Fruit fly (Drosophila melanogaster) whole organism, embryonic: ENCODE results near the gene CG14082.

Source experiments
- BtbVII ChIP-seq: fragments of 200-800 bp; sonication (Bioruptor generic); optimal IDR thresholded peaks from 3 replicates; lab custom pipeline; 2017; ENCODE audit warnings: missing biosample characterization, mild to moderate bottlenecking, missing genetic modification characterization
- CG10462 ChIP-seq: fragments of 200-800 bp; sonication (Bioruptor generic); optimal IDR thresholded peaks from 2 replicates; lab custom pipeline; 2016; ENCODE audit warnings: missing biosample characterization, missing genetic modification characterization
- CG11456 ChIP-seq: fragments of 200-800 bp; sonication (Bioruptor generic); IDR thresholded peaks from 3 replicates; pipeline ENCODE4 v1.3.6; 2022; ENCODE audit warnings: missing biosample characterization, missing genetic modification characterization
- CG12744 ChIP-seq: fragments of 200-800 bp; sonication (Bioruptor generic); optimal IDR thresholded peaks from 2 replicates; lab custom pipeline; 2016; ENCODE audit warnings: missing biosample characterization, missing genetic modification characterization
- CG12769 ChIP-seq: fragments of 200-800 bp; sonication (Bioruptor generic); optimal IDR thresholded peaks from 2 replicates; lab custom pipeline; 2019; ENCODE audit warnings: missing biosample characterization, mild to moderate bottlenecking, missing genetic modification characterization, moderate library complexity
- CG14014 ChIP-seq: fragments of 200-800 bp; sonication (Bioruptor generic); IDR thresholded peaks from 2 replicates; pipeline ENCODE4 v1.3.6; 2022; ENCODE audit warnings: missing biosample characterization, missing genetic modification characterization
- CG17612 ChIP-seq: fragments of 200-800 bp; sonication (Bioruptor generic); IDR thresholded peaks from 2 replicates; pipeline ENCODE4 v1.3.6; 2022; ENCODE audit warnings: missing biosample characterization, missing genetic modification characterization
- CG17802 ChIP-seq: fragments of 200-800 bp; sonication (Bioruptor generic); optimal IDR thresholded peaks from 2 replicates; lab custom pipeline; 2018; ENCODE audit warnings: missing biosample characterization, mild to moderate bottlenecking, missing genetic modification characterization, moderate library complexity
- CG18011 ChIP-seq: fragments of 200-800 bp; sonication (Bioruptor generic); optimal IDR thresholded peaks from 2 replicates; lab custom pipeline; 2017; ENCODE audit warnings: missing biosample characterization, missing genetic modification characterization, mild to moderate bottlenecking, moderate library complexity, missing genotype
- CG2875 ChIP-seq: fragments of 200-800 bp; sonication (Bioruptor generic); optimal IDR thresholded peaks from 2 replicates; lab custom pipeline; 2017; ENCODE audit warnings: missing biosample characterization, mild to moderate bottlenecking, missing genetic modification characterization, missing genetic modification reagents
- CG3281 ChIP-seq: fragments of 200-800 bp; sonication (Bioruptor generic); optimal IDR thresholded peaks from 3 replicates; lab custom pipeline; 2017; ENCODE audit warnings: missing biosample characterization, mild to moderate bottlenecking, missing genetic modification characterization
- CG33557 ChIP-seq: fragments of 200-800 bp; sonication (Bioruptor generic); optimal IDR thresholded peaks from 2 replicates; lab custom pipeline; 2019; ENCODE audit warnings: missing biosample characterization, mild to moderate bottlenecking, missing genetic modification characterization, moderate library complexity
- CG34422 ChIP-seq: fragments of 200-800 bp; sonication (Bioruptor generic); IDR thresholded peaks from 3 replicates; pipeline ENCODE4 v1.3.6; 2022; ENCODE audit warnings: missing biosample characterization, missing genetic modification characterization
- CG3726 ChIP-seq: fragments of 200-800 bp; sonication (Bioruptor generic); IDR thresholded peaks from 3 replicates; pipeline ENCODE4, ENCODE4 v1.3.6; 2022; ENCODE audit warnings: missing biosample characterization, missing genetic modification characterization
- CG4730 ChIP-seq: fragments of 200-800 bp; sonication (Bioruptor generic); IDR thresholded peaks from 2 replicates; pipeline ENCODE4 v1.3.6; 2022; ENCODE audit warnings: missing biosample characterization, missing genetic modification characterization
- CG7745 ChIP-seq: fragments of 200-800 bp; sonication (Bioruptor generic); optimal IDR thresholded peaks from 2 replicates; lab custom pipeline; 2018; ENCODE audit warnings: missing biosample characterization, mild to moderate bottlenecking, missing genetic modification characterization, moderate library complexity
- CG7786 ChIP-seq: fragments of 200-800 bp; sonication (Bioruptor generic); optimal IDR thresholded peaks from 2 replicates; lab custom pipeline; 2016; ENCODE audit warnings: missing biosample characterization, missing genetic modification characterization
- CG7963 ChIP-seq: fragments of 200-800 bp; sonication (Bioruptor generic); IDR thresholded peaks from 3 replicates; pipeline ENCODE4 v1.3.6; 2022; ENCODE audit warnings: missing biosample characterization, missing genetic modification characterization; ENCODE audit not compliant: partially characterized antibody
- CTCF ChIP-seq: fragments of 200-800 bp; sonication (Bioruptor generic); optimal IDR thresholded peaks from 2 replicates; lab custom pipeline; 2017; ENCODE audit warnings: missing biosample characterization, mild to moderate bottlenecking, missing genetic modification characterization, moderate library complexity
- CkIIα-i1 ChIP-seq: fragments of 200-800 bp; sonication (Bioruptor generic); IDR thresholded peaks from 2 replicates; pipeline ENCODE4 v1.3.6; 2022; ENCODE audit warnings: missing biosample characterization, missing genetic modification characterization
- Dip2 ChIP-seq: fragments of 200-800 bp; sonication (Bioruptor generic); IDR thresholded peaks from 2 replicates; pipeline ENCODE4 v1.3.6; 2022; ENCODE audit warnings: missing biosample characterization, missing genetic modification characterization
- Dip3 ChIP-seq: fragments of 200-800 bp; sonication (Bioruptor generic); optimal IDR thresholded peaks from 3 replicates; lab custom pipeline; 2016; ENCODE audit warnings: missing biosample characterization, missing genetic modification characterization
- Hsf ChIP-seq: fragments of 200-800 bp; sonication (Bioruptor generic); optimal IDR thresholded peaks from 3 replicates; lab custom pipeline; 2016; ENCODE audit warnings: missing biosample characterization, missing genetic modification characterization
- Jarid2 ChIP-seq: fragments of 200-800 bp; sonication (Bioruptor generic); optimal IDR thresholded peaks from 3 replicates; lab custom pipeline; 2017; ENCODE audit warnings: mild to moderate bottlenecking, missing biosample characterization, missing genetic modification reagents, missing genetic modification characterization
- Lim3 ChIP-seq: fragments of 200-800 bp; sonication (Bioruptor generic); IDR thresholded peaks from 2 replicates; pipeline ENCODE4 v1.3.6; 2022; ENCODE audit warnings: missing biosample characterization, missing genetic modification characterization
- Myb ChIP-seq: fragments of 200-800 bp; sonication (Bioruptor generic); optimal IDR thresholded peaks from 2 replicates; lab custom pipeline; 2016; ENCODE audit warnings: missing biosample characterization, missing genetic modification characterization
- NC2α ChIP-seq: fragments of 200-800 bp; sonication (Bioruptor generic); optimal IDR thresholded peaks from 2 replicates; lab custom pipeline; 2016; ENCODE audit warnings: missing biosample characterization, missing genetic modification characterization
- NC2β ChIP-seq: fragments of 200-800 bp; sonication (Bioruptor generic); optimal IDR thresholded peaks from 2 replicates; lab custom pipeline; 2016; ENCODE audit warnings: missing biosample characterization, missing genetic modification characterization
- Nf-YB ChIP-seq: fragments of 200-800 bp; sonication (Bioruptor generic); optimal IDR thresholded peaks from 3 replicates; lab custom pipeline; 2019; ENCODE audit warnings: missing biosample characterization, mild to moderate bottlenecking, missing genetic modification characterization, moderate library complexity
- Side ChIP-seq: fragments of 200-800 bp; sonication (Bioruptor generic); optimal IDR thresholded peaks from 2 replicates; lab custom pipeline; 2016; ENCODE audit warnings: missing biosample characterization, missing genetic modification characterization
- Taf1 ChIP-seq: fragments of 200-800 bp; sonication (Bioruptor generic); IDR thresholded peaks from 2 replicates; pipeline ENCODE4 v1.3.6; 2022; ENCODE audit warnings: missing biosample characterization, missing genetic modification characterization
- Vsx1 ChIP-seq: fragments of 200-800 bp; sonication (Bioruptor generic); optimal IDR thresholded peaks from 2 replicates; lab custom pipeline; 2017; ENCODE audit warnings: missing biosample characterization, mild to moderate bottlenecking, missing genetic modification characterization, missing genetic modification reagents
- al ChIP-seq: fragments of 200-800 bp; sonication (Bioruptor generic); IDR thresholded peaks from 2 replicates; pipeline ENCODE4 v1.3.6; 2022; ENCODE audit warnings: missing biosample characterization, missing genetic modification characterization
- az2 ChIP-seq: fragments of 200-800 bp; sonication (Bioruptor generic); optimal IDR thresholded peaks from 3 replicates; lab custom pipeline; 2016; ENCODE audit warnings: missing biosample characterization, missing genetic modification characterization
- caup ChIP-seq: fragments of 200-800 bp; sonication (Bioruptor generic); optimal IDR thresholded peaks from 3 replicates; lab custom pipeline; 2017; ENCODE audit warnings: missing biosample characterization, mild to moderate bottlenecking, missing genetic modification characterization, moderate library complexity; ENCODE audit not compliant: severe bottlenecking
- crp ChIP-seq, 2 experiments: fragments of 200-800 bp; sonication (Bioruptor generic); optimal IDR thresholded peaks; 2 replicates in 1 of 2; 3 replicates in 1 of 2; lab custom pipeline; 2017; ENCODE audit warnings: missing biosample characterization in 2 of 2, missing genetic modification characterization in 2 of 2, mild to moderate bottlenecking in 1 of 2, moderate library complexity in 1 of 2
- esg ChIP-seq: fragments of 200-800 bp; sonication (Bioruptor generic); conservative IDR thresholded peaks from 2 replicates; pipeline ENCODE4 v1.3.6; 2022; ENCODE audit warnings: missing biosample characterization, missing genetic modification characterization
- gce ChIP-seq: fragments of 200-800 bp; sonication (Bioruptor generic); IDR thresholded peaks from 3 replicates; pipeline ENCODE4 v1.3.6; 2022; ENCODE audit warnings: missing biosample characterization, missing genetic modification characterization
- hth ChIP-seq: fragments of >200 bp; optimal IDR thresholded peaks from 2 replicates; lab custom pipeline; 2017; ENCODE audit warnings: inconsistent platforms
- lov ChIP-seq, 2 experiments: fragments of 200-800 bp in 1 of 2; fragments of >200 bp in 1 of 2; sonication (Bioruptor generic) in 1 of 2; IDR thresholded peaks in 1 of 2; optimal IDR thresholded peaks in 1 of 2; 2 replicates in 1 of 2; 3 replicates in 1 of 2; pipeline versions ENCODE4 v1.3.6 to Lab custom; 2017 to 2022; ENCODE audit warnings: missing biosample characterization in 1 of 2, missing genetic modification characterization in 1 of 2
- mam ChIP-seq: fragments of 200-800 bp; sonication (Bioruptor generic); optimal IDR thresholded peaks from 3 replicates; lab custom pipeline; 2016; ENCODE audit warnings: missing biosample characterization, missing genetic modification characterization
- pb ChIP-seq: fragments of 200-800 bp; sonication (Bioruptor generic); optimal IDR thresholded peaks from 3 replicates; lab custom pipeline; 2016; ENCODE audit warnings: missing biosample characterization, missing genetic modification characterization
- ro ChIP-seq: fragments of 200-800 bp; sonication (Bioruptor generic); IDR thresholded peaks from 2 replicates; pipeline ENCODE4 v1.3.6; 2022; ENCODE audit warnings: missing biosample characterization, missing genetic modification characterization
- sqz ChIP-seq: fragments of 200-800 bp; sonication (Bioruptor generic); optimal IDR thresholded peaks from 3 replicates; lab custom pipeline; 2018; ENCODE audit warnings: missing biosample characterization, mild to moderate bottlenecking, missing genetic modification characterization
- stc ChIP-seq: fragments of 200-800 bp; sonication (Bioruptor generic); IDR thresholded peaks from 2 replicates; pipeline ENCODE4 v1.3.6; 2022; ENCODE audit warnings: missing biosample characterization, missing genetic modification characterization
- tgo ChIP-seq: fragments of 200-800 bp; sonication (Bioruptor generic); IDR thresholded peaks from 3 replicates; pipeline ENCODE4 v1.3.6; 2022; ENCODE audit warnings: missing biosample characterization, missing genetic modification characterization
- tx ChIP-seq: fragments of 200-800 bp; sonication (Bioruptor generic); optimal IDR thresholded peaks from 2 replicates; lab custom pipeline; 2016; ENCODE audit warnings: missing biosample characterization, missing genetic modification characterization
- vfl ChIP-seq: fragments of 200-800 bp; sonication (Bioruptor generic); optimal IDR thresholded peaks from 2 replicates; lab custom pipeline; 2016; ENCODE audit warnings: missing biosample characterization, missing genetic modification characterization
- vnd ChIP-seq: fragments of 200-800 bp; sonication (Bioruptor generic); IDR thresholded peaks from 3 replicates; pipeline ENCODE4 v1.3.6; 2022; ENCODE audit warnings: missing biosample characterization, missing genetic modification characterization; ENCODE audit not compliant: partially characterized antibody
- vvl ChIP-seq: fragments of 200-800 bp; sonication (Bioruptor generic); IDR thresholded peaks from 2 replicates; pipeline ENCODE4 v1.3.6; 2022; ENCODE audit warnings: missing biosample characterization, missing genetic modification characterization
- zen2 ChIP-seq: fragments of 200-800 bp; sonication (Bioruptor generic); IDR thresholded peaks from 3 replicates; pipeline ENCODE4 v1.3.6; 2022; ENCODE audit warnings: missing biosample characterization, missing genetic modification characterization; ENCODE audit not compliant: partially characterized antibody

Gene CG14082

dm6 chr3L:19162586-19163310, 24.0 kb upstream of the CG14082 start (continued):
- TF ChIP-seq gce (no peak), CG3281 (peak; percentile 23), al (GFP tag; lab: Robert Waterston, UW) (no peak), CG7745 (tag; lab: Kevin White, UChicago) (no peak), ro (GFP tag; lab: Robert Waterston, UW) (no peak), CG4730 (GFP tag; lab: Robert Waterston, UW) (no peak), CG17612 (GFP tag; lab: Robert Waterston, UW) (no peak), Hsf (GFP tag; lab: Kevin White, UChicago) (no peak), mam (GFP tag; lab: Kevin White, UChicago) (no peak), CG2875 (peak; percentile 24), NC2α (GFP tag; lab: Kevin White, UChicago) (no peak), Jarid2 (GFP tag; lab: Kevin White, UChicago) (no peak), Vsx1 (GFP tag; lab: Kevin White, UChicago) (no peak), Nf-YB (GFP tag; lab: Kevin White, UChicago) (peak; percentile 54), Lim3 (GFP tag; lab: Robert Waterston, UW) (no peak), crp (GFP tag; optimal IDR thresholded peaks at IDR 0.05; lab: Kevin White, UChicago) (no peak), CG3726 (GFP tag; lab: Robert Waterston, UW) (no peak), zen2 (GFP tag; lab: Robert Waterston, UW) (no peak), CG12769 (tag; lab: Kevin White, UChicago) (no peak), CG12744 (no peak), CG33557 (GFP tag; lab: Kevin White, UChicago) (peak; percentile 81), NC2β (GFP tag; lab: Kevin White, UChicago) (no peak), az2 (peak; percentile 48), BtbVII (GFP tag; lab: Kevin White, UChicago) (no peak), Side (GFP tag; lab: Kevin White, UChicago) (no peak), CG34422 (0 out of 3 replicates have a peak, but pooled peaks have one; percentile 15), CG17802 (tag; lab: Kevin White, UChicago) (no peak), CTCF (GFP tag; lab: Kevin White, UChicago) (no peak), CG14014 (no peak), sqz (GFP tag; lab: Kevin White, UChicago) (no peak), lov (optimal IDR thresholded peaks at IDR 0.05; lab: Kevin White, UChicago) (no peak), lov (GFP tag; IDR thresholded peaks at IDR 0.05; lab: Robert Waterston, UW) (no peak), CG18011 (GFP tag; lab: Kevin White, UChicago) (no peak), CG10462 (no peak), tgo (GFP tag; lab: Robert Waterston, UW) (peak; percentile 30; the same call in 1 of the 3 replicates), stc (GFP tag; lab: Robert Waterston, UW) (peak; percentile 52; the same call in 1 of the 2 replicates), CG7786 (no peak), CkIIα-i1 (no peak), esg (GFP tag; lab: Robert Waterston, UW) (no peak), pb (GFP tag; lab: Kevin White, UChicago) (no peak), tx (GFP tag; lab: Kevin White, UChicago) (no peak), vvl (GFP tag; lab: Robert Waterston, UW) (peak; percentile 56), vfl (GFP tag; lab: Kevin White, UChicago) (no peak), hth (lab: Kevin White, UChicago) (no peak), vnd (GFP tag; lab: Robert Waterston, UW) (no peak), CG11456 (GFP tag; lab: Robert Waterston, UW) (no peak), Dip2 (no peak), Dip3 (GFP tag; lab: Kevin White, UChicago) (no peak), Taf1 (no peak), caup (no peak), Myb (GFP tag; lab: Kevin White, UChicago) (no peak), CG7963 (GFP tag; lab: Robert Waterston, UW) (no peak)
